Fruit fly (Drosophila melanogaster) whole organism: Measurements from ENCODE around the gene CG31068.

Experiments
- CG8478 ChIP-seq: fragments of >200 bp; optimal IDR thresholded peaks from 2 replicates; lab custom pipeline; 2018; ENCODE audit warnings: inconsistent platforms
- Dll ChIP-seq: fragments of >200 bp; optimal IDR thresholded peaks from 2 replicates; lab custom pipeline; 2017
- EcR ChIP-seq, 2 experiments: fragments of >200 bp; optimal IDR thresholded peaks; 2 replicates each; lab custom pipeline; 2017; ENCODE audit warnings: missing biosample characterization in 2 of 2, missing genetic modification characterization in 2 of 2, missing genetic modification reagents in 2 of 2
- pan ChIP-seq: fragments of >200 bp; optimal IDR thresholded peaks from 2 replicates; lab custom pipeline; 2017
- psq ChIP-seq: fragments of >200 bp; optimal IDR thresholded peaks from 2 replicates; lab custom pipeline; 2017
- usp ChIP-seq: fragments of >200 bp; optimal IDR thresholded peaks from 2 replicates; lab custom pipeline; 2017; ENCODE audit warnings: missing biosample characterization, missing genetic modification characterization, mixed read lengths

Gene CG31068

dm6 chr3R:27204694-27205414 is 28.6 kb upstream of the CG31068 start:
- TF ChIP-seq usp (no peak), psq (lab: Kevin White, UChicago) (no peak), Dll (lab: Kevin White, UChicago) (no peak), EcR (GFP tag; optimal IDR thresholded peaks at IDR 0.05; lab: Kevin White, UChicago) (no peak), CG8478 (lab: Kevin White, UChicago) (no peak), pan (no peak)

dm6 chr3R:27208724-27209343 is 24.7 kb upstream of the CG31068 start:
- TF ChIP-seq EcR (GFP tag; optimal IDR thresholded peaks at IDR 0.05; lab: Kevin White, UChicago) (no peak), CG8478 (lab: Kevin White, UChicago) (no peak), pan (no peak), psq (lab: Kevin White, UChicago) (no peak), usp (no peak), Dll (lab: Kevin White, UChicago) (no peak)

dm6 chr3R:27209561-27210275 is 23.8 kb upstream of the CG31068 start:
- no peak for TF ChIP-seq EcR (GFP tag; optimal IDR thresholded peaks at IDR 0.05; lab: Kevin White, UChicago)

dm6 chr3R:27212979-27213580 is 20.4 kb upstream of the CG31068 start:
- TF ChIP-seq EcR (GFP tag; optimal IDR thresholded peaks at IDR 0.05; lab: Kevin White, UChicago) (no peak), Dll (lab: Kevin White, UChicago) (no peak), psq (lab: Kevin White, UChicago) (no peak), usp (no peak), pan (no peak), CG8478 (lab: Kevin White, UChicago) (no peak)

- TF ChIP-seq Dll (lab: Kevin White, UChicago) (no peak), usp (no peak), CG8478 (lab: Kevin White, UChicago) (no peak), EcR (GFP tag; optimal IDR thresholded peaks at IDR 0.05; lab: Kevin White, UChicago) (no peak), psq (lab: Kevin White, UChicago) (no peak), pan (no peak)
Measured at dm6 chr3R:27214949-27215348, 18.5 kb upstream of the CG31068 start.

dm6 chr3R:27217465-27218059 is 15.9 kb upstream of the CG31068 start:
- TF ChIP-seq usp = no peak
- TF ChIP-seq pan = peak; percentile 86

dm6 chr3R:27218288-27218687 is 15.2 kb upstream of the CG31068 start:
- no peak for TF ChIP-seq Dll (lab: Kevin White, UChicago)
- no peak for TF ChIP-seq CG8478 (lab: Kevin White, UChicago)
- TF ChIP-seq psq (lab: Kevin White, UChicago) = no peak
- TF ChIP-seq EcR (GFP tag; optimal IDR thresholded peaks at IDR 0.05; lab: Kevin White, UChicago) = no peak
- no peak for TF ChIP-seq usp
- no peak for TF ChIP-seq pan

- TF ChIP-seq EcR (GFP tag; optimal IDR thresholded peaks at IDR 0.05; lab: Kevin White, UChicago) (no peak), Dll (lab: Kevin White, UChicago) (no peak), usp (no peak), pan (no peak), CG8478 (lab: Kevin White, UChicago) (no peak), psq (lab: Kevin White, UChicago) (no peak)
Measured at dm6 chr3R:27218814-27219213, 14.7 kb upstream of the CG31068 start.

dm6 chr3R:27220829-27221463 is 12.6 kb upstream of the CG31068 start:
- TF ChIP-seq psq (lab: Kevin White, UChicago) = no peak
- no peak for TF ChIP-seq EcR (GFP tag; optimal IDR thresholded peaks at IDR 0.05; lab: Kevin White, UChicago)
- TF ChIP-seq usp = no peak
- TF ChIP-seq Dll (lab: Kevin White, UChicago) = no peak
- TF ChIP-seq pan = no peak
- no peak for TF ChIP-seq CG8478 (lab: Kevin White, UChicago)

- no peak for TF ChIP-seq pan
- no peak for TF ChIP-seq psq (lab: Kevin White, UChicago)
- no peak for TF ChIP-seq Dll (lab: Kevin White, UChicago)
- no peak for TF ChIP-seq usp
- TF ChIP-seq EcR (GFP tag; optimal IDR thresholded peaks at IDR 0.05; lab: Kevin White, UChicago) = no peak
- TF ChIP-seq CG8478 (lab: Kevin White, UChicago) = no peak
Measured at dm6 chr3R:27222013-27222673, 11.4 kb upstream of the CG31068 start.

dm6 chr3R:27223012-27223411 is 10.5 kb upstream of the CG31068 start:
- TF ChIP-seq pan (no peak), usp (no peak)
